Worm (Caenorhabditis elegans) whole organism, young adult: ENCODE results near the gene pros-1.
A peak's percentile ranks its signal among the peaks of the same experiment; 100 is the strongest.

Experiments
- B0019.2 ChIP-seq: fragments of 200-800 bp; sonication (Bioruptor generic); conservative IDR thresholded peaks from 2 replicates; pipeline ENCODE4 v1.3.6; 2022; ENCODE audit warnings: missing genetic modification reagents, missing genetic modification characterization, missing compliant biosample characterization
- C06A6.2 ChIP-seq: fragments of 200-800 bp; sonication (Bioruptor generic); conservative IDR thresholded peaks from 2 replicates; pipeline ENCODE4 v1.3.6; 2022; ENCODE audit warnings: missing genetic modification characterization, missing compliant biosample characterization
- D2030.7 ChIP-seq: fragments of 200-800 bp; sonication (Bioruptor generic); IDR thresholded peaks from 2 replicates; pipeline ENCODE4 v1.3.6; 2022; ENCODE audit warnings: missing genetic modification reagents, missing genetic modification characterization, missing compliant biosample characterization
- F22D6.2 ChIP-seq: sonication (generic microtip); optimal IDR thresholded peaks from 2 replicates; lab custom pipeline; 2016; ENCODE audit warnings: mild to moderate bottlenecking, missing genetic modification characterization, missing compliant biosample characterization
- F33H1.4 ChIP-seq: fragments of 200-800 bp; sonication (Bioruptor generic); IDR thresholded peaks from 2 replicates; pipeline ENCODE4 v1.3.6; 2022; ENCODE audit warnings: missing genetic modification reagents, missing genetic modification characterization, missing compliant biosample characterization
- F55B11.4 ChIP-seq: sonication (generic microtip); optimal IDR thresholded peaks from 2 replicates; lab custom pipeline; 2016; ENCODE audit warnings: missing compliant biosample characterization, missing genetic modification characterization, borderline replicate concordance; ENCODE audit not compliant: insufficient read depth
- K11D2.4 ChIP-seq: fragments of 200-800 bp; sonication (Bioruptor generic); IDR thresholded peaks from 2 replicates; pipeline ENCODE4 v1.3.6; 2022; ENCODE audit warnings: missing genetic modification reagents, missing genetic modification characterization, missing compliant biosample characterization
- Y53G8AR.9 ChIP-seq: fragments of 200-800 bp; sonication (Bioruptor generic); conservative IDR thresholded peaks from 2 replicates; pipeline ENCODE4 v1.3.6; 2022; ENCODE audit warnings: missing genetic modification reagents, missing genetic modification characterization, missing compliant biosample characterization
- Y95B8A.8 ChIP-seq: fragments of 200-800 bp; sonication (Bioruptor generic); IDR thresholded peaks from 2 replicates; pipeline ENCODE4 v1.3.6; 2022; ENCODE audit warnings: missing genetic modification reagents, missing genetic modification characterization, missing compliant biosample characterization
- ZK185.1 ChIP-seq: sonication (generic microtip); optimal IDR thresholded peaks from 2 replicates; lab custom pipeline; 2016; ENCODE audit warnings: mild to moderate bottlenecking, missing genetic modification characterization, missing compliant biosample characterization; ENCODE audit not compliant: poor library complexity, severe bottlenecking
- ama-1 ChIP-seq, 3 experiments: fragments of 150-350 bp in 1 of 3; sonication (generic microtip) in 2 of 3; optimal IDR thresholded peaks; 2 replicates each; lab custom pipeline; 2014 to 2018; ENCODE audit warnings: missing biosample characterization in 2 of 3, missing genetic modification characterization in 2 of 3, missing genetic modification reagents in 2 of 3
- aptf-3 ChIP-seq: fragments of 200-800 bp; sonication (Bioruptor generic); IDR thresholded peaks from 2 replicates; pipeline ENCODE4 v1.3.6; 2022; ENCODE audit warnings: missing genetic modification characterization, missing compliant biosample characterization
- cebp-1 ChIP-seq, 2 experiments: fragments of 200-800 bp in 1 of 2; sonication (Bioruptor generic) in 1 of 2; sonication (generic microtip) in 1 of 2; IDR thresholded peaks in 1 of 2; optimal IDR thresholded peaks in 1 of 2; 2 replicates each; pipeline versions ENCODE4 v1.3.6 to Lab custom; 2017 to 2022; ENCODE audit warnings: missing compliant biosample characterization in 2 of 2, missing genetic modification characterization in 2 of 2, mild to moderate bottlenecking in 1 of 2, missing genetic modification reagents in 1 of 2, moderate library complexity in 1 of 2
- cebp-2 ChIP-seq: fragments of 200-800 bp; sonication (Bioruptor generic); IDR thresholded peaks from 2 replicates; pipeline ENCODE4 v1.3.6; 2022; ENCODE audit warnings: missing genetic modification characterization, missing compliant biosample characterization
- chd-7 ChIP-seq: sonication (generic microtip); optimal IDR thresholded peaks from 2 replicates; lab custom pipeline; 2016; ENCODE audit warnings: mild to moderate bottlenecking, missing genetic modification characterization, moderate library complexity, missing compliant biosample characterization
- dpl-1 ChIP-seq: fragments of 150-350 bp; optimal IDR thresholded peaks from 2 replicates; lab custom pipeline; 2014; ENCODE audit warnings: missing biosample characterization, missing genetic modification reagents, missing genetic modification characterization
- efl-1 ChIP-seq: fragments of 150-350 bp; optimal IDR thresholded peaks from 2 replicates; lab custom pipeline; 2014; ENCODE audit warnings: missing biosample characterization, missing genetic modification reagents, missing genetic modification characterization
- ekl-4 ChIP-seq: fragments of 200-800 bp; sonication (Bioruptor generic); IDR thresholded peaks from 2 replicates; pipeline ENCODE4 v1.3.6; 2022; ENCODE audit warnings: missing genetic modification reagents, missing genetic modification characterization, missing compliant biosample characterization
- him-1 ChIP-seq: sonication (generic microtip); optimal IDR thresholded peaks from 2 replicates; lab custom pipeline; 2016; ENCODE audit warnings: missing genotype, missing genetic modification reagents, missing genetic modification characterization, missing compliant biosample characterization
- lin-35 ChIP-seq, 3 experiments: fragments of 150-350 bp in 2 of 3; sonication (generic microtip) in 1 of 3; optimal IDR thresholded peaks; 2 replicates each; lab custom pipeline; 2014 to 2018; ENCODE audit warnings: missing biosample characterization in 3 of 3, missing genetic modification characterization in 3 of 3, missing genetic modification reagents in 3 of 3
- lin-40 ChIP-seq: sonication (generic microtip); optimal IDR thresholded peaks from 2 replicates; lab custom pipeline; 2016; ENCODE audit warnings: missing genetic modification characterization, mild to moderate bottlenecking, missing compliant biosample characterization, missing genotype, missing genetic modification reagents
- lsl-1 ChIP-seq: fragments of 200-800 bp; sonication (Bioruptor generic); optimal IDR thresholded peaks from 2 replicates; lab custom pipeline; 2018; ENCODE audit warnings: mild to moderate bottlenecking, missing genetic modification characterization, moderate library complexity, missing compliant biosample characterization
- madf-10 ChIP-seq: sonication (generic microtip); optimal IDR thresholded peaks from 2 replicates; lab custom pipeline; 2016; ENCODE audit warnings: mild to moderate bottlenecking, missing genetic modification characterization, missing compliant biosample characterization
- madf-3 ChIP-seq: fragments of 200-800 bp; sonication (Bioruptor generic); IDR thresholded peaks from 2 replicates; pipeline ENCODE4 v1.3.6; 2022; ENCODE audit warnings: missing genetic modification reagents, missing genetic modification characterization, missing compliant biosample characterization
- madf-6 ChIP-seq: fragments of 200-800 bp; sonication (Bioruptor generic); IDR thresholded peaks from 2 replicates; pipeline ENCODE4 v1.3.6; 2022; ENCODE audit warnings: missing genetic modification reagents, missing genetic modification characterization, missing compliant biosample characterization
- nfya-2 ChIP-seq: fragments of 200-800 bp; sonication (Bioruptor generic); IDR thresholded peaks from 2 replicates; pipeline ENCODE4 v1.3.6; 2022; ENCODE audit warnings: missing genetic modification reagents, missing genetic modification characterization, missing compliant biosample characterization
- nhr-120 ChIP-seq: fragments of 200-800 bp; sonication (Bioruptor generic); IDR thresholded peaks from 2 replicates; pipeline ENCODE4 v1.3.6; 2022; ENCODE audit warnings: missing genetic modification characterization, missing compliant biosample characterization
- nhr-90 ChIP-seq: sonication (generic microtip); optimal IDR thresholded peaks from 2 replicates; lab custom pipeline; 2016; ENCODE audit warnings: missing genotype, mild to moderate bottlenecking, missing genetic modification characterization, missing compliant biosample characterization
- pha-4 ChIP-seq: fragments of 150-350 bp; sonication (generic microtip); optimal IDR thresholded peaks from 2 replicates; lab custom pipeline; 2014; ENCODE audit warnings: missing biosample characterization, missing genetic modification reagents, missing genetic modification characterization
- rcor-1 ChIP-seq: fragments of 200-800 bp; sonication (Bioruptor generic); IDR thresholded peaks from 2 replicates; pipeline ENCODE4 v1.3.6; 2022; ENCODE audit warnings: missing genetic modification reagents, missing genetic modification characterization, missing compliant biosample characterization
- sptf-2 ChIP-seq: fragments of 200-800 bp; sonication (Bioruptor generic); optimal IDR thresholded peaks from 2 replicates; lab custom pipeline; 2018; ENCODE audit warnings: mild to moderate bottlenecking, missing genetic modification characterization, missing compliant biosample characterization
- tbx-9 ChIP-seq: sonication (generic microtip); optimal IDR thresholded peaks from 2 replicates; lab custom pipeline; 2016; ENCODE audit warnings: borderline replicate concordance, missing genetic modification characterization, inconsistent platforms, missing compliant biosample characterization
- xnd-1 ChIP-seq: sonication (generic microtip); optimal IDR thresholded peaks from 2 replicates; lab custom pipeline; 2016; ENCODE audit warnings: missing genotype, missing genetic modification reagents, missing genetic modification characterization, missing compliant biosample characterization
- ztf-22 ChIP-seq: fragments of 200-800 bp; sonication (Bioruptor generic); optimal IDR thresholded peaks from 2 replicates; lab custom pipeline; 2018; ENCODE audit warnings: mild to moderate bottlenecking, missing genetic modification characterization, moderate library complexity, missing compliant biosample characterization
- ztf-25 ChIP-seq: fragments of 200-800 bp; sonication (Bioruptor generic); IDR thresholded peaks from 2 replicates; pipeline ENCODE4 v1.3.6; 2022; ENCODE audit warnings: missing genetic modification reagents, missing genetic modification characterization, missing compliant biosample characterization
- ztf-28 ChIP-seq: fragments of 200-800 bp; sonication (Bioruptor generic); IDR thresholded peaks from 2 replicates; pipeline ENCODE4 v1.3.6; 2022; ENCODE audit warnings: missing genetic modification reagents, missing genetic modification characterization, missing compliant biosample characterization
- ztf-3 ChIP-seq: fragments of 200-800 bp; sonication (Bioruptor generic); optimal IDR thresholded peaks from 2 replicates; lab custom pipeline; 2018; ENCODE audit warnings: mild to moderate bottlenecking, missing genetic modification characterization, missing compliant biosample characterization

The pros-1 gene

DNA sequence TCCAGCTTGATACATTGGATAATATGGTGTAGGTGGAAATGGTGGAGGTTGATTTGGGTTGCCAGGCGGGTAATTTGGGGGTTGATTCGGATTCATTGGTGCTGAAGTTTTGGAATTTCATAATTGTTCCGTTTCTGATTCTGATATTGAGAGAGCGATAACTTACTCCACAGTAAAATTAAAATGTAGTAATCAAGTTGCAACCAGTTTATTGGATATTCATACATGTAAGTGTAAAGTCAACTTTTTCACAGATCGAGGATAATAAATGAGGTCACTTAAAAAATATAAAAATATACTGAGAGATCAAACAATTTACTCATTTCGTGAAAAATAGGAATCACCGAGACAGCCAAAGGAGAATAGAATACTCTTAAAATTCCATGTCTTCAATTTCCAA, 39.1 kb upstream of the pros-1 start, which contains the start of gene mdt-30:
Gene mdt-30, minus strand, starts transcription at position 101 of the 400 bp plus-strand sequence.
- TF ChIP-seq chd-7 (tag; lab: Kevin White, UChicago) (no peak), ztf-25 (GFP tag; lab: Robert Waterston, UW) (no peak), ekl-4 (GFP tag; lab: Robert Waterston, UW) (0 out of 2 replicates have a peak, but pooled peaks have one; percentile 40), cebp-1 (GFP tag; IDR thresholded peaks at IDR 0.05; lab: Robert Waterston, UW) (no peak), cebp-1 (tag; optimal IDR thresholded peaks at IDR 0.05; lab: Kevin White, UChicago) (no peak), nfya-2 (GFP tag; lab: Robert Waterston, UW) (no peak), Y95B8A.8 (GFP tag; lab: Robert Waterston, UW) (no peak), ztf-28 (no peak), tbx-9 (no peak), Y53G8AR.9 (no peak), D2030.7 (GFP tag; lab: Robert Waterston, UW) (no peak), xnd-1 (tag; lab: Kevin White, UChicago) (no peak), K11D2.4 (GFP tag; lab: Robert Waterston, UW) (no peak), cebp-2 (no peak), nhr-120 (GFP tag; lab: Robert Waterston, UW) (no peak), C06A6.2 (GFP tag; lab: Robert Waterston, UW) (no peak), ztf-3 (GFP tag; lab: Kevin White, UChicago) (no peak), nhr-90 (tag; lab: Kevin White, UChicago) (no peak), aptf-3 (no peak), B0019.2 (GFP tag; lab: Robert Waterston, UW) (0 out of 2 replicates have a peak, but pooled peaks have one; percentile 30), rcor-1 (GFP tag; lab: Robert Waterston, UW) (0 out of 2 replicates have a peak, but pooled peaks have one; percentile 12), madf-3 (GFP tag; lab: Robert Waterston, UW) (0 out of 2 replicates have a peak, but pooled peaks have one; percentile 12)

DNA sequence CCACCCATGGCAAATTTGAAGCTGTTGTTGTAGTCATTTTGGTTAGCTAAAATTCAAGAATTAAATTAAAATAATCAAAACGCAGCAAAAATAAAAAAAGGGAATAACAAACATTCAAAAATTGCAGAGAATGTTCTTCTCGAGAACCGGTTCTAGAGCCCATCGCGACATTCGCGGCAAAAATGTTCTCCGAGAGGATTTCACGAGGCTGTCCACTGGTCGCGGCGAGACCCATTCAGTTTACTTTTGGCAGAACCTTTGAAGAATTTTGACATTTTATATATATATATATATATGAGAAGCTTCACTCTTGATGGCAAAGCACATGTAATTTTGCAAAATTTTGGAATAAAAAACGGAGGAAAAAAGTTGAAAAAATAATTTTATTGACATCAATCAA, 37.6 kb upstream of the pros-1 start, which contains the start of gene F44B9.8:
Gene F44B9.8, minus strand, starts transcription at position 163 of the 400 bp plus-strand sequence.
- TF ChIP-seq F55B11.4 (no peak), ztf-22 (GFP tag; lab: Kevin White, UChicago) (no peak), nhr-120 (GFP tag; lab: Robert Waterston, UW) (no peak), lin-35 (GFP tag; optimal IDR thresholded peaks at IDR 0.05; lab: Kevin White, UChicago) (no peak), madf-10 (no peak), lsl-1 (GFP tag; lab: Kevin White, UChicago) (peak; percentile 9), sptf-2 (GFP tag; lab: Kevin White, UChicago) (no peak), lin-40 (tag; lab: Kevin White, UChicago) (no peak), madf-6 (peak; percentile 62; the same call in 1 of the 2 replicates), ZK185.1 (tag; lab: Kevin White, UChicago) (no peak), efl-1 (GFP tag; lab: Kevin White, UChicago) (peak; percentile 42), chd-7 (tag; lab: Kevin White, UChicago) (no peak), F33H1.4 (GFP tag; lab: Robert Waterston, UW) (peak; percentile 80), dpl-1 (GFP tag; lab: Kevin White, UChicago) (peak; percentile 32), ztf-28 (no peak), F22D6.2 (tag; lab: Kevin White, UChicago) (no peak), him-1 (tag; lab: Kevin White, UChicago) (no peak), ama-1 (optimal IDR thresholded peaks at IDR 0.05; lab: Kevin White, UChicago) (no peak), ama-1 (GFP tag; optimal IDR thresholded peaks at IDR 0.05; lab: Kevin White, UChicago) (no peak), pha-4 (tag; lab: Kevin White, UChicago) (peak; percentile 9)
